Worm (Caenorhabditis elegans) whole organism, L3 larva: ENCODE data around the gene C01G10.5.

Experiments
- R02D3.7 ChIP-seq: fragments of 150-350 bp; optimal IDR thresholded peaks from 2 replicates; lab custom pipeline; 2014; ENCODE audit warnings: missing biosample characterization, missing genetic modification characterization
- ZK546.5 ChIP-seq: sonication (generic microtip); optimal IDR thresholded peaks from 2 replicates; lab custom pipeline; 2017; ENCODE audit warnings: missing biosample characterization, missing genetic modification characterization
- aly-2 ChIP-seq: fragments of 150-350 bp; optimal IDR thresholded peaks from 2 replicates; lab custom pipeline; 2014; ENCODE audit warnings: missing biosample characterization, missing genetic modification characterization
- ama-1 ChIP-seq: fragments of 150-350 bp; optimal IDR thresholded peaks from 2 replicates; lab custom pipeline; 2018
- ceh-16 ChIP-seq: sonication (generic microtip); optimal IDR thresholded peaks from 2 replicates; lab custom pipeline; 2017; ENCODE audit warnings: missing biosample characterization, missing genetic modification characterization
- ceh-28 ChIP-seq: fragments of 150-350 bp; optimal IDR thresholded peaks from 2 replicates; lab custom pipeline; 2014; ENCODE audit warnings: missing biosample characterization, missing genetic modification reagents, missing genetic modification characterization
- daf-12 ChIP-seq: fragments of 150-350 bp; optimal IDR thresholded peaks from 2 replicates; lab custom pipeline; 2014; ENCODE audit warnings: missing biosample characterization, missing genetic modification reagents, missing genetic modification characterization
- egl-27 ChIP-seq: sonication (generic microtip); optimal IDR thresholded peaks from 4 replicates; lab custom pipeline; 2017; ENCODE audit warnings: missing biosample characterization, missing genetic modification reagents, missing genetic modification characterization
- egl-5 ChIP-seq: fragments of 150-350 bp; optimal IDR thresholded peaks from 2 replicates; lab custom pipeline; 2017; ENCODE audit warnings: missing biosample characterization, missing genetic modification reagents, missing genetic modification characterization, inconsistent platforms
- elt-1 ChIP-seq: fragments of 150-350 bp; optimal IDR thresholded peaks from 2 replicates; lab custom pipeline; 2014; ENCODE audit warnings: missing biosample characterization, missing genetic modification characterization
- elt-2 ChIP-seq: sonication (generic microtip); optimal IDR thresholded peaks from 2 replicates; lab custom pipeline; 2016; ENCODE audit warnings: missing genetic modification reagents, mild to moderate bottlenecking, missing genetic modification characterization, missing compliant biosample characterization
- elt-3 ChIP-seq, 3 experiments: fragments of 150-350 bp in 1 of 3; sonication (generic microtip) in 2 of 3; optimal IDR thresholded peaks; 2 replicates in 2 of 3; 4 replicates in 1 of 3; lab custom pipeline; 2014 to 2017; ENCODE audit warnings: missing biosample characterization in 3 of 3, missing genetic modification characterization in 3 of 3
- fkh-10 ChIP-seq: sonication (generic microtip); optimal IDR thresholded peaks from 2 replicates; lab custom pipeline; 2017; ENCODE audit warnings: missing biosample characterization, missing genetic modification reagents, missing genetic modification characterization
- fos-1 ChIP-seq: fragments of 150-350 bp; optimal IDR thresholded peaks from 2 replicates; lab custom pipeline; 2014; ENCODE audit warnings: missing biosample characterization, missing genetic modification characterization
- hmg-11 ChIP-seq: sonication (generic microtip); optimal IDR thresholded peaks from 2 replicates; lab custom pipeline; 2016; ENCODE audit warnings: missing genetic modification characterization, missing compliant biosample characterization
- lin-15B ChIP-seq: fragments of 150-350 bp; optimal IDR thresholded peaks from 2 replicates; lab custom pipeline; 2014; ENCODE audit warnings: missing biosample characterization, missing genetic modification characterization
- lin-39 ChIP-seq: fragments of 150-350 bp; optimal IDR thresholded peaks from 2 replicates; lab custom pipeline; 2018; ENCODE audit warnings: missing biosample characterization, missing genetic modification reagents, missing genetic modification characterization
- lsy-12 ChIP-seq: sonication (generic microtip); optimal IDR thresholded peaks from 2 replicates; lab custom pipeline; 2016; ENCODE audit warnings: mild to moderate bottlenecking, missing genetic modification characterization, missing compliant biosample characterization
- mdl-1 ChIP-seq: fragments of 150-350 bp; optimal IDR thresholded peaks from 2 replicates; lab custom pipeline; 2014; ENCODE audit warnings: missing biosample characterization, missing genetic modification characterization
- mml-1 ChIP-seq: fragments of 150-350 bp; sonication (generic microtip); optimal IDR thresholded peaks from 3 replicates; lab custom pipeline; 2014; ENCODE audit warnings: missing biosample characterization, missing genetic modification characterization
- nfya-1 ChIP-seq: sonication (generic microtip); optimal IDR thresholded peaks from 2 replicates; lab custom pipeline; 2017; ENCODE audit warnings: missing genetic modification characterization, mild to moderate bottlenecking, missing compliant biosample characterization, antibody characterized with exemption, moderate library complexity; ENCODE audit not compliant: insufficient read depth
- nhr-11 ChIP-seq: fragments of 150-350 bp; optimal IDR thresholded peaks from 2 replicates; lab custom pipeline; 2014; ENCODE audit warnings: missing biosample characterization, missing genetic modification characterization
- nhr-12 ChIP-seq: fragments of 150-350 bp; optimal IDR thresholded peaks from 2 replicates; lab custom pipeline; 2014; ENCODE audit warnings: missing biosample characterization, missing genetic modification characterization
- nhr-23 ChIP-seq: fragments of 150-350 bp; optimal IDR thresholded peaks from 2 replicates; lab custom pipeline; 2014; ENCODE audit warnings: missing biosample characterization, missing genetic modification reagents, missing genetic modification characterization
- nhr-237 ChIP-seq: fragments of 150-350 bp; optimal IDR thresholded peaks from 2 replicates; lab custom pipeline; 2014; ENCODE audit warnings: missing biosample characterization, missing genetic modification characterization
- nhr-28 ChIP-seq: fragments of 150-350 bp; optimal IDR thresholded peaks from 2 replicates; lab custom pipeline; 2014; ENCODE audit warnings: missing biosample characterization, missing genetic modification characterization
- nhr-43 ChIP-seq: sonication (generic microtip); optimal IDR thresholded peaks from 2 replicates; lab custom pipeline; 2016; ENCODE audit warnings: mild to moderate bottlenecking, missing genetic modification characterization, missing compliant biosample characterization; ENCODE audit not compliant: poor library complexity, severe bottlenecking
- nhr-67 ChIP-seq: fragments of 150-350 bp; optimal IDR thresholded peaks from 2 replicates; lab custom pipeline; 2014; ENCODE audit warnings: missing biosample characterization, missing genetic modification characterization
- pha-4 ChIP-seq: fragments of 150-350 bp; optimal IDR thresholded peaks from 2 replicates; lab custom pipeline; 2014; ENCODE audit warnings: missing biosample characterization, missing genetic modification reagents, missing genetic modification characterization
- sea-2 ChIP-seq: fragments of 150-350 bp; sonication (generic microtip); optimal IDR thresholded peaks from 4 replicates; lab custom pipeline; 2014; ENCODE audit warnings: missing biosample characterization, missing genetic modification reagents, missing genetic modification characterization
- skn-1 ChIP-seq: fragments of 150-350 bp; optimal IDR thresholded peaks from 2 replicates; lab custom pipeline; 2014; ENCODE audit warnings: missing biosample characterization, missing genetic modification characterization
- snpc-4 ChIP-seq: fragments of 150-350 bp; optimal IDR thresholded peaks from 2 replicates; lab custom pipeline; 2014; ENCODE audit warnings: missing biosample characterization, missing genetic modification characterization
- tbx-2 ChIP-seq: sonication (generic microtip); optimal IDR thresholded peaks from 2 replicates; lab custom pipeline; 2016; ENCODE audit warnings: mild to moderate bottlenecking, missing genetic modification characterization, missing compliant biosample characterization
- unc-39 ChIP-seq: sonication (generic microtip); optimal IDR thresholded peaks from 4 replicates; lab custom pipeline; 2017; ENCODE audit warnings: missing biosample characterization, missing genetic modification characterization
- unc-62 ChIP-seq: fragments of 150-350 bp; sonication (generic microtip); optimal IDR thresholded peaks from 4 replicates; lab custom pipeline; 2014; ENCODE audit warnings: missing biosample characterization, missing genetic modification reagents, missing genetic modification characterization
- zag-1 ChIP-seq: fragments of 150-350 bp; optimal IDR thresholded peaks from 2 replicates; lab custom pipeline; 2014; ENCODE audit warnings: missing biosample characterization, missing genetic modification characterization
- ztf-4 ChIP-seq: fragments of 150-350 bp; optimal IDR thresholded peaks from 2 replicates; lab custom pipeline; 2014; ENCODE audit warnings: missing biosample characterization, missing genetic modification characterization

C01G10.5 gene

ce11 chrV:15074907-15075306, 14.4 kb downstream of the C01G10.5 start (continued):
- TF ChIP-seq nhr-237 (tag; lab: Kevin White, UChicago) (no peak), unc-39 (tag; lab: Kevin White, UChicago) (no peak), lin-39 (tag; lab: Kevin White, UChicago) (peak; percentile 78), nhr-12 (tag; lab: Kevin White, UChicago) (no peak), ZK546.5 (tag; lab: Kevin White, UChicago) (no peak), elt-1 (tag; lab: Kevin White, UChicago) (no peak), mdl-1 (tag; lab: Kevin White, UChicago) (no peak)

ce11 chrV:15072738-15073137, 16.6 kb downstream of the C01G10.5 start:
- TF ChIP-seq egl-5 (peak; percentile 78), skn-1 (no peak), pha-4 (no peak), ztf-4 (tag; lab: Kevin White, UChicago) (no peak), ama-1 (lab: Kevin White, UChicago) (no peak), aly-2 (tag; lab: Kevin White, UChicago) (no peak), elt-1 (tag; lab: Kevin White, UChicago) (no peak), snpc-4 (tag; lab: Kevin White, UChicago) (no peak), nfya-1 (tag; lab: Kevin White, UChicago) (peak; percentile 6)
- TF ChIP-seq, all 47 proteins: peak for 2

DNA sequence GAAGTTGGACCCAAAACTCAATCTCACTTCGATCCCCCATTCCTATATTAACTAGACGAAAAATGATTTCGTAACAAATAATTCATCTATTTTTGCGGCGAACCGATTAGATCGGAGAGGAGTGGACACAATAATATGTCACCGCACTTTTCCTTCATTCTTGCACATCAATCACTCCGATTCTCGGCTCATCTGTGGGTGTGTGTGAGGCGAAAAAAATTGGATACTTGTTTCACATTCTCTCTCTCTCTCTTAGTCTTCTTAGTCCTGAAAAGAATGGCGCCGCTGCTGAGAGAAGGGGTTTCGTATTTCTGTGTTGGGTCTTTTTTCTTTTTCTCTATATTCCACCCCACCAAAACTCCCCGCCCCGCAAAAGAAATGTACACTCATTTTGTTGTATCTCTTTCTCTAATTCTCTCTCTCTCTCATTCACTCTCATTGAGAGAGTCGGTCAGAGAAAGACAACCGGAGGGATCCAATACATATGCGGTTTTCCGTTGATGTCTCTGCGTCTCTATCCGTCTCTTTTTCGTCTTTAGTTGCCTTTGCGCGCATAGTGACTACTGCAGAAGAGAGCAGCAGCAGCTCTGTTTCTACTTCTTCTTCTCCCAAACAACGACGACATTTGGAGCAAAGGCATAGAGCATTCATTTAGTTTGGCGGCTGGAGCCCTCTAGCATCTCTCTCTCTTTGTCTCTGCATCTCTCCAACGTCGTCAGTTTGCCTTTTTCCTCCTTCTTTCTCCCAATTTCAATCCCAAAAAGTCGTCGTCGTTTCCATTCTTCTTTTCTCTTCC, 18.1 kb downstream of the C01G10.5 start, which contains the start of gene unc-76:
TSS of gene unc-76 (plus strand) at position 746 of the 796 bp plus-strand sequence.
- peak; percentile 54 for TF ChIP-seq lsy-12 (tag; lab: Kevin White, UChicago)
- peak; percentile 54 for TF ChIP-seq fkh-10 (GFP tag; lab: Kevin White, UChicago)
- TF ChIP-seq unc-62 (GFP tag; lab: Kevin White, UChicago): peak; percentile 81
- no peak for TF ChIP-seq mml-1 (tag; lab: Kevin White, UChicago)
- peak; percentile 96 for TF ChIP-seq lin-39 (tag; lab: Kevin White, UChicago)
- no peak for TF ChIP-seq nhr-28 (tag; lab: Kevin White, UChicago)
- peak; percentile 81 for TF ChIP-seq nfya-1 (tag; lab: Kevin White, UChicago)
- peak; percentile 68 for TF ChIP-seq egl-27 (tag; lab: Kevin White, UChicago)
- TF ChIP-seq snpc-4 (tag; lab: Kevin White, UChicago): peak; percentile 61
- TF ChIP-seq zag-1 (tag; lab: Kevin White, UChicago): peak; percentile 73
- TF ChIP-seq egl-5: peak; percentile 62
- peak; percentile 89 for TF ChIP-seq pha-4
- peak; percentile 56 for TF ChIP-seq nhr-11 (tag; lab: Kevin White, UChicago)
- TF ChIP-seq elt-3 (tag; optimal IDR thresholded peaks at IDR 0.05; lab: Kevin White, UChicago): no peak
- TF ChIP-seq nhr-67 (tag; lab: Kevin White, UChicago): no peak
- TF ChIP-seq skn-1: no peak
- TF ChIP-seq ceh-16 (tag; lab: Kevin White, UChicago): no peak
- peak; percentile 8 for TF ChIP-seq ama-1 (lab: Kevin White, UChicago)
- TF ChIP-seq hmg-11: peak; percentile 89
- TF ChIP-seq elt-2 (tag; lab: Kevin White, UChicago): peak; percentile 0
- peak; percentile 59 for TF ChIP-seq ceh-28 (tag; lab: Kevin White, UChicago)
- TF ChIP-seq unc-39 (tag; lab: Kevin White, UChicago): no peak
- TF ChIP-seq nhr-23 (tag; lab: Kevin White, UChicago): peak; percentile 5
- TF ChIP-seq sea-2: peak; percentile 2
- peak; percentile 42 for TF ChIP-seq nhr-43
- peak; percentile 58 for TF ChIP-seq R02D3.7 (tag; lab: Kevin White, UChicago)
- TF ChIP-seq lin-15B (tag; lab: Kevin White, UChicago): peak; percentile 62
- peak; percentile 74 for TF ChIP-seq tbx-2 (tag; lab: Kevin White, UChicago)
- TF ChIP-seq daf-12 (tag; lab: Kevin White, UChicago): no peak
- no peak for TF ChIP-seq fos-1 (tag; lab: Kevin White, UChicago)
